Worm (Caenorhabditis elegans) whole organism, L4 larva: Measurements from ENCODE around the gene C27B7.2.

Experiments
- D1046.2 ChIP-seq: fragments of 200-800 bp; sonication (Bioruptor generic); IDR thresholded peaks from 2 replicates; pipeline ENCODE4 v1.3.6; 2022; ENCODE audit warnings: missing genetic modification characterization, missing compliant biosample characterization
- Y48G9A.11 ChIP-seq: fragments of 200-800 bp; sonication (Bioruptor generic); IDR thresholded peaks from 2 replicates; pipeline ENCODE4 v1.3.6; 2022; ENCODE audit warnings: missing genetic modification reagents, missing genetic modification characterization, missing compliant biosample characterization
- Y5F2A.4 ChIP-seq: fragments of 200-800 bp; sonication (Bioruptor generic); optimal IDR thresholded peaks from 2 replicates; lab custom pipeline; 2018; ENCODE audit warnings: mild to moderate bottlenecking, missing genetic modification characterization, missing compliant biosample characterization
- ZK337.2 ChIP-seq: fragments of 200-800 bp; sonication (Bioruptor generic); IDR thresholded peaks from 2 replicates; pipeline ENCODE4 v1.3.6; 2022; ENCODE audit warnings: missing genetic modification reagents, missing genetic modification characterization, missing compliant biosample characterization
- aha-1 ChIP-seq: fragments of 150-350 bp; peaks from one replicate; lab custom pipeline; 2014; ENCODE audit warnings: missing biosample characterization, missing genetic modification characterization
- aly-2 ChIP-seq: sonication (generic microtip); optimal IDR thresholded peaks from 2 replicates; lab custom pipeline; 2018; ENCODE audit warnings: missing biosample characterization, missing genetic modification characterization
- ceh-28 ChIP-seq: fragments of 150-350 bp; optimal IDR thresholded peaks from 2 replicates; lab custom pipeline; 2014; ENCODE audit warnings: missing biosample characterization, missing genetic modification reagents, missing genetic modification characterization
- ceh-62 ChIP-seq: sonication (generic microtip); optimal IDR thresholded peaks from 2 replicates; lab custom pipeline; 2017; ENCODE audit warnings: missing biosample characterization, missing genetic modification characterization
- cey-2 ChIP-seq: sonication (generic microtip); optimal IDR thresholded peaks from 3 replicates; lab custom pipeline; 2017; ENCODE audit warnings: missing genetic modification characterization, mild to moderate bottlenecking, missing compliant biosample characterization, antibody characterized with exemption, borderline replicate concordance; ENCODE audit not compliant: insufficient read depth
- daf-12 ChIP-seq: fragments of 150-350 bp; optimal IDR thresholded peaks from 2 replicates; lab custom pipeline; 2014; ENCODE audit warnings: missing biosample characterization, missing genetic modification reagents, missing genetic modification characterization
- daf-16 ChIP-seq, 3 experiments: sonication (generic microtip); optimal IDR thresholded peaks; 2 replicates each; lab custom pipeline; 2016 to 2017; ENCODE audit warnings: missing genetic modification characterization in 3 of 3, missing genetic modification reagents in 3 of 3, mild to moderate bottlenecking in 2 of 3, missing compliant biosample characterization in 2 of 3, missing biosample characterization in 1 of 3, moderate library complexity in 1 of 3
- dmd-6 ChIP-seq: fragments of 200-800 bp; sonication (Bioruptor generic); IDR thresholded peaks from 2 replicates; pipeline ENCODE4 v1.3.6; 2022; ENCODE audit warnings: missing genetic modification reagents, missing genetic modification characterization, missing compliant biosample characterization
- dve-1 ChIP-seq: sonication (generic microtip); optimal IDR thresholded peaks from 2 replicates; lab custom pipeline; 2017; ENCODE audit warnings: antibody characterized with exemption, mild to moderate bottlenecking, missing genetic modification characterization, missing compliant biosample characterization; ENCODE audit not compliant: insufficient read depth
- egl-27 ChIP-seq: sonication (generic microtip); optimal IDR thresholded peaks from 3 replicates; lab custom pipeline; 2017; ENCODE audit warnings: missing biosample characterization, missing genetic modification reagents, missing genetic modification characterization
- fkh-10 ChIP-seq: fragments of 150-350 bp; optimal IDR thresholded peaks from 2 replicates; lab custom pipeline; 2014; ENCODE audit warnings: missing biosample characterization, missing genetic modification reagents, missing genetic modification characterization
- fos-1 ChIP-seq: fragments of 150-350 bp; optimal IDR thresholded peaks from 2 replicates; lab custom pipeline; 2014; ENCODE audit warnings: missing biosample characterization, missing genetic modification characterization
- hlh-11 ChIP-seq: fragments of 200-800 bp; sonication (Bioruptor generic); optimal IDR thresholded peaks from 2 replicates; lab custom pipeline; 2018; ENCODE audit warnings: mild to moderate bottlenecking, missing genetic modification characterization, missing compliant biosample characterization
- hlh-30 ChIP-seq: sonication (generic microtip); optimal IDR thresholded peaks from 2 replicates; lab custom pipeline; 2017; ENCODE audit warnings: antibody characterized with exemption, mild to moderate bottlenecking, missing genetic modification characterization, missing compliant biosample characterization; ENCODE audit not compliant: insufficient read depth
- hmg-1.1 ChIP-seq: fragments of 200-800 bp; sonication (Bioruptor generic); IDR thresholded peaks from 2 replicates; pipeline ENCODE4 v1.3.6; 2022; ENCODE audit warnings: missing genetic modification reagents, missing genetic modification characterization, missing compliant biosample characterization
- lim-7 ChIP-seq: fragments of 200-800 bp; sonication (Bioruptor generic); IDR thresholded peaks from 2 replicates; pipeline ENCODE4 v1.3.6; 2022; ENCODE audit warnings: missing genetic modification characterization, missing compliant biosample characterization
- lin-29 ChIP-seq: fragments of 200-800 bp; sonication (Bioruptor generic); IDR thresholded peaks from 2 replicates; pipeline ENCODE4 v1.3.6; 2022; ENCODE audit warnings: missing genetic modification reagents, missing genetic modification characterization, missing compliant biosample characterization
- lin-39 ChIP-seq: fragments of 150-350 bp; optimal IDR thresholded peaks from 2 replicates; lab custom pipeline; 2014; ENCODE audit warnings: missing biosample characterization, missing genetic modification reagents, missing genetic modification characterization
- lsy-2 ChIP-seq, 2 experiments: fragments of 150-350 bp in 1 of 2; sonication (generic microtip) in 1 of 2; optimal IDR thresholded peaks; 2 replicates each; lab custom pipeline; 2014 to 2017; ENCODE audit warnings: missing biosample characterization in 2 of 2, missing genetic modification characterization in 2 of 2
- mdl-1 ChIP-seq, 2 experiments: fragments of 150-350 bp in 1 of 2; sonication (generic microtip) in 1 of 2; optimal IDR thresholded peaks; 2 replicates each; lab custom pipeline; 2014 to 2017; ENCODE audit warnings: missing biosample characterization in 2 of 2, missing genetic modification characterization in 2 of 2
- mdt-29 ChIP-seq: fragments of 200-800 bp; sonication (Bioruptor generic); IDR thresholded peaks from 2 replicates; pipeline ENCODE4 v1.3.6; 2022; ENCODE audit warnings: missing genetic modification reagents, missing genetic modification characterization, missing compliant biosample characterization
- mep-1 ChIP-seq: fragments of 150-350 bp; sonication (generic microtip); optimal IDR thresholded peaks from 3 replicates; lab custom pipeline; 2014; ENCODE audit warnings: missing biosample characterization, missing genetic modification characterization
- mes-2 ChIP-seq: sonication (generic microtip); optimal IDR thresholded peaks from 2 replicates; lab custom pipeline; 2016; ENCODE audit warnings: missing genotype, mild to moderate bottlenecking, missing genetic modification characterization, missing compliant biosample characterization; ENCODE audit not compliant: poor library complexity, severe bottlenecking
- mxl-3 ChIP-seq: fragments of 200-800 bp; sonication (Bioruptor generic); optimal IDR thresholded peaks from 2 replicates; lab custom pipeline; 2018; ENCODE audit warnings: mild to moderate bottlenecking, missing genetic modification characterization, missing compliant biosample characterization
- nhr-102 ChIP-seq: sonication (generic microtip); optimal IDR thresholded peaks from 2 replicates; lab custom pipeline; 2016; ENCODE audit warnings: mild to moderate bottlenecking, missing genetic modification characterization, moderate library complexity, missing compliant biosample characterization
- nhr-11 ChIP-seq: fragments of 150-350 bp; optimal IDR thresholded peaks from 2 replicates; lab custom pipeline; 2014; ENCODE audit warnings: missing biosample characterization, missing genetic modification characterization
- nhr-25 ChIP-seq: sonication (generic microtip); optimal IDR thresholded peaks from 2 replicates; lab custom pipeline; 2017; ENCODE audit warnings: missing genetic modification characterization, mild to moderate bottlenecking, missing compliant biosample characterization, antibody characterized with exemption, moderate library complexity, borderline replicate concordance; ENCODE audit not compliant: insufficient read depth
- nhr-28 ChIP-seq: fragments of 150-350 bp; optimal IDR thresholded peaks from 2 replicates; lab custom pipeline; 2014; ENCODE audit warnings: missing biosample characterization, missing genetic modification characterization
- nhr-77 ChIP-seq: fragments of 150-350 bp; optimal IDR thresholded peaks from 2 replicates; lab custom pipeline; 2014; ENCODE audit warnings: missing biosample characterization, missing genetic modification characterization
- php-3 ChIP-seq: fragments of 200-800 bp; sonication (Bioruptor generic); IDR thresholded peaks from 2 replicates; pipeline ENCODE4 v1.3.6; 2022; ENCODE audit warnings: missing genetic modification reagents, missing genetic modification characterization, missing compliant biosample characterization
- pqm-1 ChIP-seq: sonication (generic microtip); optimal IDR thresholded peaks from 2 replicates; lab custom pipeline; 2017; ENCODE audit warnings: missing biosample characterization, missing genetic modification characterization
- saeg-2 ChIP-seq: fragments of 200-800 bp; sonication (Bioruptor generic); IDR thresholded peaks from 2 replicates; pipeline ENCODE4 v1.3.6; 2022; ENCODE audit warnings: missing genetic modification reagents, missing genetic modification characterization, missing compliant biosample characterization
- sdz-12 ChIP-seq: fragments of 200-800 bp; sonication (Bioruptor generic); optimal IDR thresholded peaks from 2 replicates; lab custom pipeline; 2018; ENCODE audit warnings: mild to moderate bottlenecking, missing genetic modification characterization, missing compliant biosample characterization
- skn-1 ChIP-seq: fragments of 150-350 bp; optimal IDR thresholded peaks from 2 replicates; lab custom pipeline; 2014; ENCODE audit warnings: missing biosample characterization, missing genetic modification characterization
- snpc-1.2 ChIP-seq: fragments of 200-800 bp; sonication (Bioruptor generic); IDR thresholded peaks from 2 replicates; pipeline ENCODE4 v1.3.6; 2022; ENCODE audit warnings: missing genetic modification reagents, missing genetic modification characterization, missing compliant biosample characterization
- snpc-4 ChIP-seq: fragments of 150-350 bp; optimal IDR thresholded peaks from 2 replicates; lab custom pipeline; 2014; ENCODE audit warnings: missing biosample characterization, missing genetic modification characterization
- unc-130 ChIP-seq: sonication (generic microtip); optimal IDR thresholded peaks from 2 replicates; lab custom pipeline; 2016; ENCODE audit warnings: missing genetic modification reagents, missing genetic modification characterization, missing compliant biosample characterization
- unc-62 ChIP-seq, 3 experiments: fragments of 150-350 bp in 1 of 3; sonication (generic microtip); optimal IDR thresholded peaks in 2 of 3; peaks in 1 of 3; 1 replicate in 1 of 3; 2 replicates in 2 of 3; lab custom pipeline; 2014 to 2017; ENCODE audit warnings: missing biosample characterization in 3 of 3, missing genetic modification characterization in 3 of 3, missing genetic modification reagents in 3 of 3, missing genotype in 1 of 3
- vab-7 ChIP-seq: fragments of 200-800 bp; sonication (Bioruptor generic); IDR thresholded peaks from 2 replicates; pipeline ENCODE4 v1.3.6; 2022; ENCODE audit warnings: missing genetic modification reagents, missing genetic modification characterization, missing compliant biosample characterization
- zfp-2 ChIP-seq: sonication (generic microtip); optimal IDR thresholded peaks from 2 replicates; lab custom pipeline; 2016; ENCODE audit warnings: mild to moderate bottlenecking, missing genetic modification characterization, missing compliant biosample characterization

The C27B7.2 gene

ce11 chrIV:8921166-8921565 lies 28.5 kb downstream of the C27B7.2 start:
- TF ChIP-seq fos-1 (tag; lab: Kevin White, UChicago) (no peak), mdt-29 (no peak), mdl-1 (tag; optimal IDR thresholded peaks at IDR 0.05; lab: Kevin White, UChicago) (no peak), fkh-10 (GFP tag; lab: Kevin White, UChicago) (no peak), daf-12 (tag; lab: Kevin White, UChicago) (no peak), skn-1 (no peak), aha-1 (tag; lab: Kevin White, UChicago) (no peak), saeg-2 (no peak), nhr-11 (tag; lab: Kevin White, UChicago) (no peak)

- TF ChIP-seq ZK337.2 (GFP tag; lab: Robert Waterston, UW): no peak
- TF ChIP-seq ceh-28 (tag; lab: Kevin White, UChicago): peak; percentile 50
- TF ChIP-seq nhr-28 (tag; lab: Kevin White, UChicago): peak; percentile 58
- no peak for TF ChIP-seq lsy-2 (tag; optimal IDR thresholded peaks at IDR 0.05; lab: Kevin White, UChicago)
- peak; percentile 19 for TF ChIP-seq dve-1 (tag; lab: Kevin White, UChicago)
- peak in 1 of 2 experiments; percentile 46 for TF ChIP-seq mdl-1 (tag; optimal IDR thresholded peaks at IDR 0.05; lab: Kevin White, UChicago)
- peak; percentile 39 for TF ChIP-seq hlh-11 (tag; lab: Kevin White, UChicago)
- peak; percentile 82 for TF ChIP-seq D1046.2
- peak; percentile 41 for TF ChIP-seq nhr-25 (tag; lab: Kevin White, UChicago)
- no peak for TF ChIP-seq lin-39 (tag; lab: Kevin White, UChicago)
- TF ChIP-seq nhr-77 (tag; lab: Kevin White, UChicago): peak; percentile 2
- no peak for TF ChIP-seq sdz-12
- peak; percentile 41; the same call in 1 of the 2 replicates for TF ChIP-seq mdt-29
- no peak for TF ChIP-seq daf-16 (GFP tag; optimal IDR thresholded peaks at IDR 0.05; lab: Kevin White, UChicago)
- TF ChIP-seq daf-16 (tag; optimal IDR thresholded peaks at IDR 0.05; lab: Kevin White, UChicago): peak; percentile 20
- TF ChIP-seq mxl-3 (GFP tag; lab: Kevin White, UChicago): peak; percentile 53
- TF ChIP-seq hmg-1.1 (GFP tag; lab: Robert Waterston, UW): 0 out of 2 replicates have a peak, but pooled peaks have one; percentile 43
- TF ChIP-seq unc-62 (GFP tag; optimal IDR thresholded peaks at IDR 0.05 in 1 of 2; lab: Kevin White, UChicago): peak in 1 of 2 experiments; percentile 15
- no peak for TF ChIP-seq unc-62 (tag; optimal IDR thresholded peaks at IDR 0.05; lab: Kevin White, UChicago)
- TF ChIP-seq mes-2 (tag; lab: Kevin White, UChicago): peak; percentile 56
- TF ChIP-seq hlh-30: peak; percentile 3
Observed at ce11 chrIV:8921956-8922355, 29.3 kb downstream of the C27B7.2 start, which contains the start of gene D1046.16. D1046.16 (plus strand) TSS chrIV:8922150.

- TF ChIP-seq aly-2 (tag; lab: Kevin White, UChicago) (no peak), hmg-1.1 (GFP tag; lab: Robert Waterston, UW) (no peak), mep-1 (tag; lab: Kevin White, UChicago) (no peak), snpc-1.2 (GFP tag; lab: Robert Waterston, UW) (peak; percentile 53; the same call in 1 of the 2 replicates), hlh-30 (no peak), lin-29 (GFP tag; lab: Robert Waterston, UW) (no peak), zfp-2 (tag; lab: Kevin White, UChicago) (no peak)
- TF ChIP-seq, all 104 proteins: peak for 1
Observed at ce11 chrIV:8923381-8923780, 30.7 kb downstream of the C27B7.2 start.

- no peak for TF ChIP-seq cey-2 (tag; lab: Kevin White, UChicago)
- TF ChIP-seq egl-27 (tag; lab: Kevin White, UChicago): no peak
- no peak for TF ChIP-seq unc-130 (GFP tag; lab: Kevin White, UChicago)
- TF ChIP-seq dmd-6 (GFP tag; lab: Robert Waterston, UW): no peak
- no peak for TF ChIP-seq lim-7 (GFP tag; lab: Robert Waterston, UW)
- TF ChIP-seq aha-1 (tag; lab: Kevin White, UChicago): no peak
- no peak for TF ChIP-seq vab-7 (GFP tag; lab: Robert Waterston, UW)
- TF ChIP-seq nhr-102 (tag; lab: Kevin White, UChicago): no peak
- TF ChIP-seq unc-62 (GFP tag; optimal IDR thresholded peaks at IDR 0.05 in 1 of 2; lab: Kevin White, UChicago): no peak
- no peak for TF ChIP-seq unc-62 (tag; optimal IDR thresholded peaks at IDR 0.05; lab: Kevin White, UChicago)
- TF ChIP-seq ZK337.2 (GFP tag; lab: Robert Waterston, UW): no peak
- TF ChIP-seq Y5F2A.4 (GFP tag; lab: Kevin White, UChicago): no peak
- no peak for TF ChIP-seq ceh-62 (tag; lab: Kevin White, UChicago)
- TF ChIP-seq php-3: no peak
- no peak for TF ChIP-seq snpc-4 (tag; lab: Kevin White, UChicago)
- no peak for TF ChIP-seq pqm-1 (tag; lab: Kevin White, UChicago)
- TF ChIP-seq Y48G9A.11: no peak
- no peak for TF ChIP-seq nhr-25 (tag; lab: Kevin White, UChicago)
Observed at ce11 chrIV:8924126-8924525, 31.5 kb downstream of the C27B7.2 start.
